Fruit fly (Drosophila melanogaster) whole organism, embryonic: Measurements from ENCODE around the gene CG15024.

Experiments used
- Awh ChIP-seq: fragments of 200-800 bp; sonication (Bioruptor generic); IDR thresholded peaks from 2 replicates; pipeline ENCODE4, ENCODE4 v1.3.6; 2022; ENCODE audit warnings: missing biosample characterization, missing genetic modification characterization
- BtbVII ChIP-seq: fragments of 200-800 bp; sonication (Bioruptor generic); optimal IDR thresholded peaks from 3 replicates; lab custom pipeline; 2017; ENCODE audit warnings: missing biosample characterization, mild to moderate bottlenecking, missing genetic modification characterization
- CG10366 ChIP-seq: fragments of 200-800 bp; sonication (Bioruptor generic); IDR thresholded peaks from 2 replicates; pipeline ENCODE4 v1.3.6; 2022; ENCODE audit warnings: missing biosample characterization, missing genetic modification characterization
- CG10654 ChIP-seq: fragments of 200-800 bp; sonication (Bioruptor generic); optimal IDR thresholded peaks from 2 replicates; lab custom pipeline; 2016; ENCODE audit warnings: missing biosample characterization, missing genetic modification characterization
- CG11723 ChIP-seq: fragments of 200-800 bp; sonication (Bioruptor generic); optimal IDR thresholded peaks from 2 replicates; lab custom pipeline; 2017; ENCODE audit warnings: missing biosample characterization, mild to moderate bottlenecking, missing genetic modification characterization
- CG12104 ChIP-seq: fragments of 200-800 bp; sonication (Bioruptor generic); optimal IDR thresholded peaks from 3 replicates; lab custom pipeline; 2016; ENCODE audit warnings: missing biosample characterization, missing genetic modification characterization
- CG13624 ChIP-seq: fragments of 200-800 bp; sonication (Bioruptor generic); optimal IDR thresholded peaks from 2 replicates; lab custom pipeline; 2016; ENCODE audit warnings: missing biosample characterization, missing genetic modification characterization
- CG14965 ChIP-seq: fragments of 200-800 bp; sonication (Bioruptor generic); optimal IDR thresholded peaks from 2 replicates; lab custom pipeline; 2016; ENCODE audit warnings: missing biosample characterization, missing genetic modification characterization, borderline replicate concordance
- CG15696 ChIP-seq: fragments of 200-800 bp; sonication (Bioruptor generic); optimal IDR thresholded peaks from 2 replicates; lab custom pipeline; 2019; ENCODE audit warnings: missing biosample characterization, mild to moderate bottlenecking, missing genetic modification characterization, moderate library complexity
- CG16779 ChIP-seq: fragments of 200-800 bp; sonication (Bioruptor generic); IDR thresholded peaks from 2 replicates; pipeline ENCODE4 v1.3.6; 2022; ENCODE audit warnings: missing biosample characterization, missing genetic modification characterization
- CG17568 ChIP-seq: fragments of 200-800 bp; sonication (Bioruptor generic); optimal IDR thresholded peaks from 2 replicates; lab custom pipeline; 2018; ENCODE audit warnings: missing biosample characterization, mild to moderate bottlenecking, missing genetic modification characterization, moderate library complexity
- CG17612 ChIP-seq: fragments of 200-800 bp; sonication (Bioruptor generic); IDR thresholded peaks from 2 replicates; pipeline ENCODE4 v1.3.6; 2022; ENCODE audit warnings: missing biosample characterization, missing genetic modification characterization
- CG17802 ChIP-seq: fragments of 200-800 bp; sonication (Bioruptor generic); optimal IDR thresholded peaks from 2 replicates; lab custom pipeline; 2018; ENCODE audit warnings: missing biosample characterization, mild to moderate bottlenecking, missing genetic modification characterization, moderate library complexity
- CG18262 ChIP-seq: fragments of 200-800 bp; optimal IDR thresholded peaks from 3 replicates; lab custom pipeline; 2019; ENCODE audit warnings: missing biosample characterization, mild to moderate bottlenecking, missing genetic modification characterization, moderate library complexity
- CG18599 ChIP-seq: fragments of 200-800 bp; sonication (Bioruptor generic); optimal IDR thresholded peaks from 3 replicates; lab custom pipeline; 2017; ENCODE audit warnings: missing biosample characterization, missing genetic modification characterization, mild to moderate bottlenecking, moderate library complexity, missing genetic modification reagents
- CG2129 ChIP-seq: fragments of 200-800 bp; sonication (Bioruptor generic); IDR thresholded peaks from 2 replicates; pipeline ENCODE4 v1.3.6; 2022; ENCODE audit warnings: missing biosample characterization, missing genetic modification characterization; ENCODE audit not compliant: partially characterized antibody
- CG2678 ChIP-seq: fragments of 200-800 bp; sonication (Bioruptor generic); optimal IDR thresholded peaks from 3 replicates; lab custom pipeline; 2019; ENCODE audit warnings: missing biosample characterization, mild to moderate bottlenecking, missing genetic modification characterization, moderate library complexity
- CG3407 ChIP-seq: fragments of 200-800 bp; sonication (Bioruptor generic); optimal IDR thresholded peaks from 2 replicates; lab custom pipeline; 2018; ENCODE audit warnings: missing biosample characterization, mild to moderate bottlenecking, missing genetic modification characterization
- CG7786 ChIP-seq: fragments of 200-800 bp; sonication (Bioruptor generic); optimal IDR thresholded peaks from 2 replicates; lab custom pipeline; 2016; ENCODE audit warnings: missing biosample characterization, missing genetic modification characterization
- CG8359 ChIP-seq: fragments of 200-800 bp; sonication (Bioruptor generic); optimal IDR thresholded peaks from 2 replicates; lab custom pipeline; 2017; ENCODE audit warnings: missing biosample characterization, mild to moderate bottlenecking, missing genetic modification characterization, borderline replicate concordance
- CG9797 ChIP-seq: fragments of 200-800 bp; sonication (Bioruptor generic); optimal IDR thresholded peaks from 3 replicates; lab custom pipeline; 2018; ENCODE audit warnings: missing biosample characterization, mild to moderate bottlenecking, missing genetic modification characterization
- CTCF ChIP-seq: fragments of 200-800 bp; sonication (Bioruptor generic); optimal IDR thresholded peaks from 2 replicates; lab custom pipeline; 2017; ENCODE audit warnings: missing biosample characterization, mild to moderate bottlenecking, missing genetic modification characterization, moderate library complexity
- Deaf1 ChIP-seq: fragments of 200-800 bp; optimal IDR thresholded peaks from 3 replicates; lab custom pipeline; 2019; ENCODE audit warnings: missing biosample characterization, mild to moderate bottlenecking, missing genetic modification characterization, moderate library complexity
- Dip3 ChIP-seq: fragments of 200-800 bp; sonication (Bioruptor generic); optimal IDR thresholded peaks from 3 replicates; lab custom pipeline; 2016; ENCODE audit warnings: missing biosample characterization, missing genetic modification characterization
- Fer1 ChIP-seq: fragments of 200-800 bp; sonication (Bioruptor generic); optimal IDR thresholded peaks from 2 replicates; lab custom pipeline; 2017; ENCODE audit warnings: missing biosample characterization, mild to moderate bottlenecking, missing genetic modification characterization
- Fer3 ChIP-seq: fragments of 200-800 bp; sonication (Bioruptor generic); optimal IDR thresholded peaks from 2 replicates; lab custom pipeline; 2018; ENCODE audit warnings: missing biosample characterization, mild to moderate bottlenecking, missing genetic modification characterization, moderate library complexity
- Hey ChIP-seq: fragments of 200-800 bp; sonication (Bioruptor generic); optimal IDR thresholded peaks from 3 replicates; lab custom pipeline; 2018; ENCODE audit warnings: missing biosample characterization, mild to moderate bottlenecking, missing genetic modification characterization
- MBD-R2 ChIP-seq: fragments of 200-800 bp; sonication (Bioruptor generic); IDR thresholded peaks from 2 replicates; pipeline ENCODE4 v1.3.6; 2022; ENCODE audit warnings: missing biosample characterization, missing genetic modification characterization
- chn ChIP-seq: fragments of 200-800 bp; sonication (Bioruptor generic); optimal IDR thresholded peaks from 2 replicates; lab custom pipeline; 2016; ENCODE audit warnings: missing biosample characterization, missing genetic modification characterization
- corto ChIP-seq: fragments of 200-800 bp; sonication (Bioruptor generic); optimal IDR thresholded peaks from 2 replicates; lab custom pipeline; 2016; ENCODE audit warnings: missing biosample characterization, mild to moderate bottlenecking, missing genetic modification characterization, moderate library complexity
- danr ChIP-seq: fragments of 200-800 bp; sonication (Bioruptor generic); IDR thresholded peaks from 2 replicates; pipeline ENCODE4 v1.3.6; 2022; ENCODE audit warnings: missing biosample characterization, missing genetic modification characterization
- en ChIP-seq: fragments of 200-800 bp; sonication (Bioruptor generic); optimal IDR thresholded peaks from 2 replicates; lab custom pipeline; 2016; ENCODE audit warnings: missing biosample characterization, missing genetic modification characterization
- eyg ChIP-seq: fragments of 200-800 bp; sonication (Bioruptor generic); optimal IDR thresholded peaks from 3 replicates; lab custom pipeline; 2016; ENCODE audit warnings: missing biosample characterization, missing genetic modification characterization
- fd102C ChIP-seq: fragments of 200-800 bp; sonication (Bioruptor generic); optimal IDR thresholded peaks from 2 replicates; lab custom pipeline; 2018; ENCODE audit warnings: missing biosample characterization, mild to moderate bottlenecking, missing genetic modification characterization, moderate library complexity
- fd3F ChIP-seq: fragments of 200-800 bp; sonication (Bioruptor generic); optimal IDR thresholded peaks from 2 replicates; lab custom pipeline; 2018; ENCODE audit warnings: missing biosample characterization, mild to moderate bottlenecking, missing genetic modification characterization, moderate library complexity
- grau ChIP-seq: fragments of 200-800 bp; optimal IDR thresholded peaks from 3 replicates; lab custom pipeline; 2019; ENCODE audit warnings: missing biosample characterization, mild to moderate bottlenecking, missing genetic modification characterization, moderate library complexity
- hb ChIP-seq: fragments of 200-800 bp; sonication (Bioruptor generic); IDR thresholded peaks from 3 replicates; pipeline ENCODE4 v1.3.6; 2022; ENCODE audit warnings: missing biosample characterization, missing genetic modification characterization; ENCODE audit not compliant: partially characterized antibody
- hth ChIP-seq: fragments of >200 bp; optimal IDR thresholded peaks from 2 replicates; lab custom pipeline; 2017; ENCODE audit warnings: inconsistent platforms
- kah ChIP-seq: fragments of 200-800 bp; sonication (Bioruptor generic); optimal IDR thresholded peaks from 2 replicates; lab custom pipeline; 2018; ENCODE audit warnings: missing biosample characterization, mild to moderate bottlenecking, missing genetic modification characterization
- kni ChIP-seq: fragments of 200-800 bp; sonication (Bioruptor generic); optimal IDR thresholded peaks from 3 replicates; lab custom pipeline; 2017; ENCODE audit warnings: mild to moderate bottlenecking, missing biosample characterization, missing genetic modification reagents, missing genetic modification characterization
- mam ChIP-seq: fragments of 200-800 bp; sonication (Bioruptor generic); optimal IDR thresholded peaks from 3 replicates; lab custom pipeline; 2016; ENCODE audit warnings: missing biosample characterization, missing genetic modification characterization
- nau ChIP-seq: fragments of 200-800 bp; sonication (Bioruptor generic); optimal IDR thresholded peaks from 3 replicates; lab custom pipeline; 2017; ENCODE audit warnings: missing biosample characterization, mild to moderate bottlenecking, missing genetic modification characterization, missing genetic modification reagents
- p53 ChIP-seq: fragments of 200-800 bp; sonication (Bioruptor generic); optimal IDR thresholded peaks from 2 replicates; lab custom pipeline; 2016; ENCODE audit warnings: missing biosample characterization, missing genetic modification characterization
- pb ChIP-seq: fragments of 200-800 bp; sonication (Bioruptor generic); optimal IDR thresholded peaks from 3 replicates; lab custom pipeline; 2016; ENCODE audit warnings: missing biosample characterization, missing genetic modification characterization
- pfk ChIP-seq: fragments of 200-800 bp; sonication (Bioruptor generic); optimal IDR thresholded peaks from 2 replicates; lab custom pipeline; 2018; ENCODE audit warnings: missing biosample characterization, mild to moderate bottlenecking, missing genetic modification characterization, moderate library complexity
- pros ChIP-seq: fragments of 200-800 bp; sonication (Bioruptor generic); optimal IDR thresholded peaks from 3 replicates; lab custom pipeline; 2019; ENCODE audit warnings: missing biosample characterization, mild to moderate bottlenecking, missing genetic modification characterization, moderate library complexity
- run ChIP-seq: fragments of 200-800 bp; sonication (Bioruptor generic); optimal IDR thresholded peaks from 3 replicates; lab custom pipeline; 2018; ENCODE audit warnings: missing biosample characterization, mild to moderate bottlenecking, missing genetic modification characterization
- slbo ChIP-seq: fragments of 200-800 bp; sonication (Bioruptor generic); IDR thresholded peaks from 2 replicates; pipeline ENCODE4 v1.3.6; 2022; ENCODE audit warnings: missing biosample characterization, missing genetic modification characterization
- sna ChIP-seq: fragments of 200-800 bp; sonication (Bioruptor generic); IDR thresholded peaks from 2 replicates; pipeline ENCODE4 v1.3.6; 2022; ENCODE audit warnings: missing biosample characterization, missing genetic modification characterization; ENCODE audit not compliant: partially characterized antibody
- ssp ChIP-seq: fragments of 200-800 bp; sonication (Bioruptor generic); IDR thresholded peaks from 2 replicates; pipeline ENCODE4 v1.3.6; 2022; ENCODE audit warnings: missing biosample characterization, missing genetic modification characterization
- sug ChIP-seq: fragments of 200-800 bp; optimal IDR thresholded peaks from 2 replicates; lab custom pipeline; 2019; ENCODE audit warnings: missing biosample characterization, mild to moderate bottlenecking, missing genetic modification characterization, moderate library complexity

Gene CG15024

DNA sequence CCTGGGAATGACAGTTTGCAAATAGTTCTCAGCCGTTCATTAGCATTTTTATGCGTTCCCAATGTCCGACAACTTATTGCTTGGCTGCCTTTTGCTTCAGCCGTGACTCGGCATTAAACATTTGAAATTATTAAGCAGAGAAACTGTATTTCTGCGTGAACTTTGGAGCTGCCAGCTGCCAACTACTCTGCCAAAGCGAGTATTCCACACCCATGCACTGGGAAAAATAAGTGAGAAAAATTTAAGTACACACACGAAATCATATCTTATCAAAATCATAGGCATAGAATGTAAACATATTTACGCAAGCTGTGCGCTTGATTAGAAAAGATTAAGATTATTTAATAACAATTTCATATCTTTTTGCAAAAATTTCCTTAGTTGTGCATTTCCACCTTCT is 50.6 kb downstream of the CG15024 start (continued):
- TF ChIP-seq MBD-R2 (GFP tag; lab: Robert Waterston, UW) (peak; percentile 36; the same call in 1 of the 2 replicates), CG2678 (tag; lab: Kevin White, UChicago) (peak; percentile 39), CG18262 (no peak), Deaf1 (tag; lab: Kevin White, UChicago) (no peak), Hey (no peak), mam (GFP tag; lab: Kevin White, UChicago) (peak; percentile 60), CG7786 (peak; percentile 22), CG16779 (0 out of 2 replicates have a peak, but pooled peaks have one; percentile 38), CG11723 (GFP tag; lab: Kevin White, UChicago) (no peak), danr (GFP tag; lab: Robert Waterston, UW) (0 out of 2 replicates have a peak, but pooled peaks have one; percentile 16), sug (tag; lab: Kevin White, UChicago) (peak; percentile 43), CG9797 (no peak), Dip3 (peak; percentile 20), en (GFP tag; lab: Kevin White, UChicago) (no peak), pfk (GFP tag; lab: Kevin White, UChicago) (no peak), BtbVII (GFP tag; lab: Kevin White, UChicago) (no peak), nau (GFP tag; lab: Kevin White, UChicago) (peak; percentile 27), corto (GFP tag; lab: Kevin White, UChicago) (no peak), Awh (GFP tag; lab: Robert Waterston, UW) (0 out of 2 replicates have a peak, but pooled peaks have one; percentile 51), chn (GFP tag; lab: Kevin White, UChicago) (no peak), CG12104 (GFP tag; lab: Kevin White, UChicago) (no peak), Fer1 (GFP tag; lab: Kevin White, UChicago) (no peak), kni (GFP tag; lab: Kevin White, UChicago) (no peak), CG18599 (no peak), Fer3 (tag; lab: Kevin White, UChicago) (peak; percentile 19), slbo (peak; percentile 84), CG10654 (GFP tag; lab: Kevin White, UChicago) (no peak), CG10366 (GFP tag; lab: Robert Waterston, UW) (peak; percentile 62; the same call in 1 of the 2 replicates), CG17612 (GFP tag; lab: Robert Waterston, UW) (peak; percentile 64; the same call in 1 of the 2 replicates), eyg (GFP tag; lab: Kevin White, UChicago) (no peak), ssp (GFP tag; lab: Robert Waterston, UW) (0 out of 2 replicates have a peak, but pooled peaks have one; percentile 25), CG17802 (no peak), CG13624 (peak; percentile 15), pb (GFP tag; lab: Kevin White, UChicago) (no peak), fd3F (GFP tag; lab: Kevin White, UChicago) (peak; percentile 21), hb (GFP tag; lab: Robert Waterston, UW) (no peak), p53 (GFP tag; lab: Kevin White, UChicago) (no peak), CG15696 (tag; lab: Kevin White, UChicago) (no peak), CG8359 (GFP tag; lab: Kevin White, UChicago) (no peak), CG17568 (GFP tag; lab: Kevin White, UChicago) (no peak), fd102C (GFP tag; lab: Kevin White, UChicago) (no peak), CTCF (GFP tag; lab: Kevin White, UChicago) (no peak), run (no peak), CG14965 (GFP tag; lab: Kevin White, UChicago) (no peak), pros (GFP tag; lab: Kevin White, UChicago) (no peak), grau (peak; percentile 36), kah (GFP tag; lab: Kevin White, UChicago) (no peak), hth (lab: Kevin White, UChicago) (no peak), CG2129 (no peak), CG3407 (no peak), sna (no peak)
